Worm (Caenorhabditis elegans) whole organism, L4/young adult: Measurements from ENCODE around the gene ucr-1.

Source experiments
- W03F9.2 ChIP-seq: fragments of 150-350 bp; optimal IDR thresholded peaks from 2 replicates; lab custom pipeline; 2014; ENCODE audit warnings: missing biosample characterization, missing genetic modification characterization
- dao-5 ChIP-seq: sonication (generic microtip); optimal IDR thresholded peaks from 2 replicates; lab custom pipeline; 2016; ENCODE audit warnings: missing genotype, missing genetic modification characterization, moderate library complexity, missing compliant biosample characterization
- him-1 ChIP-seq: sonication (generic microtip); optimal IDR thresholded peaks from 2 replicates; lab custom pipeline; 2016; ENCODE audit warnings: missing genotype, missing genetic modification reagents, missing genetic modification characterization, missing compliant biosample characterization

Gene ucr-1

DNA sequence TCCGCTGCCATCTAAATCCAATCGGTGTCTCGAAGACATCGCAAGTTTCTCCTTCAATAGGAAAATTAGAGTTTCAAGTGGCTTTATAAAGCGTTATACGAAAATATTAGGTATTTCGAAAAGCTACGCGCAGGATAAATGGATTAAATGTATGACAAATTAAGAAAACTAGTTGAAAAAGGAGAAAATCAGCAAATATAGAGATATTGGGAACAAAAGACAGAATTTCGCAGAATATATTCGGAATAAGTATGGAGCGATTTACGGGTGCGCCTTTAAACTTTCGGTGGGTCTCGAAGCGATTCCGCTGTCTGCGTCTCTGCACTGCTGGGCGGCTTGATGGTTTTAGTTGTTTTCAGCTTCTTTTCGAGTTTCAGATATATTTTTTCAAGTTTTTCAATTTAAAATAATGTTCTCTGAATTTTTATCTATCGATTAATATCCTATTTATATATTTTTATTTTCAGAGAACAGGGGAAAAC is at the start of gene ucr-1, which contains the start of gene ddx-15:
Gene ucr-1 (plus strand): TSS at position 468 of the 482 bp plus-strand sequence.
Gene ddx-15 (minus strand): TSS at position 51 of the 482 bp plus-strand sequence.
- TF ChIP-seq him-1: no peak
- peak; percentile 66 for TF ChIP-seq W03F9.2 (tag; lab: Kevin White, UChicago)
- TF ChIP-seq dao-5: no peak

DNA sequence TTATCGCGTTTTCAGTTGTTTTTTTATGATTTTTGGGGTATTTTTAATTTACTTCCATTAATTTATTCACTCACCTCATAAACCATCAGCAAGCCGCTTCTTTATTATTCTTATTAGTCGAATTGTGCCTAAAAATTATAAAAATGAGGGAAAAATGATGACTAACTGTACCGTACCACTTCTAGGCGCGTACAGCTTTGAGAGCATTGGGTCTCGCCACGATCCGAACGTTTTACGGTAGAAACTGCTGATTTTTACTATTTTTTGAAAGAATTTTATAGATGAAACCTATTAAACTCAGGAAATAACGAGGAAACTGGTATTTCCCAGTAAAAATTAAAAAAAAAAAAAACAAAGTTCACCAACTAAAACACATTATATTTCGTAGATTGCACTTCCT is 48.9 kb upstream of the ucr-1 start, which contains the start of gene D1044.6:
Gene D1044.6 (minus strand): TSS at position 128 of the 400 bp plus-strand sequence.
- TF ChIP-seq W03F9.2 (tag; lab: Kevin White, UChicago): peak; percentile 19
- no peak for TF ChIP-seq dao-5

DNA sequence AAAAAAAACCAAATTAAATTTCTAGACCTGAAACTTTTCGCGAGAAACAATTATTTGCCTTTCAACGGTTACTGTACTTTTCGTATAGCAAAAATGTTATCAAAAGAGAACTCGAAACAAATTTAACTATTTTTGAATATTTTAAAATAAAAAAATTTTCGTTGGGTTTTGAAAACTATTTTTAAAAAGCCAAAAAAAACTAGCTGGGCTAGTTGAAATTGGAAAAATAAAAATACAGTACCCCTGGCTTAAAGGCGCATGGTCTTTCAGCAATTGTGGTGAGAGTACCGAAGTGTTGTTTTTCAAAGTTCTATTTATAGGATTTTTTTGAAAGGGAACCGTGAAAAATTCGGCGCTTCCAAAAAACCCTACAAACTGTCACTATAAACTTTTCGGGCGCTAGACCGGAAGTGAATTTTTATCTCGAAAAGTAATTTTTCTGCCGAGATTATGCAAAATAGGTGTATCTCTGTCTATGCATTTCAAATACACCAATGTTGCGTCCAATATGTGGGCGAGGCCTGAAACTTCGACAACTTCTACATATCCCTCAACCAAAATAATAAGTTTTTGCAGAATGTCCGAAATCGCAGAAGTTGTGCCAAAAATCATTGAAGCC is 48.1 kb upstream of the ucr-1 start, which contains the start of gene D1044.1:
Gene D1044.1 (plus strand): TSS at position 569 of the 619 bp plus-strand sequence.
- TF ChIP-seq dao-5 (no peak), W03F9.2 (tag; lab: Kevin White, UChicago) (no peak), him-1 (no peak)

DNA sequence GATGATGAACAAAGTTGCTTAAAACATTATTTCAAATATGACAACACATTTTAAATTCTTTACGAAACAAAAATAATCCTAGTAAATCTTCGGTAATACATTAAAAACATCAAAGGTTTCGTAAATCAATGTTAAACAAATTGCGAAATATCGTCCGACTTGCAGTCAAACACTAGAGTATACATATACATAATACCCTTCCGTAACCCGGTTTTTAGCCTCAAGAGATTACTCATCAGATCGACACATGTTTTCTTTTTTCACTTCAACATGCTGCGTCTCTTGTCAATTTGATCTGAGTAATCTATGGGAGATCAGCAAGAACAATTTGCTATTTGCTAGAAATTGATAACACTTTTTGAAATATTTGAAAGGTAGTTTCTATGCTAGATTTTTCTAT is 45.6 kb upstream of the ucr-1 start:
- TF ChIP-seq W03F9.2 (tag; lab: Kevin White, UChicago) (no peak), dao-5 (no peak), him-1 (no peak)

DNA sequence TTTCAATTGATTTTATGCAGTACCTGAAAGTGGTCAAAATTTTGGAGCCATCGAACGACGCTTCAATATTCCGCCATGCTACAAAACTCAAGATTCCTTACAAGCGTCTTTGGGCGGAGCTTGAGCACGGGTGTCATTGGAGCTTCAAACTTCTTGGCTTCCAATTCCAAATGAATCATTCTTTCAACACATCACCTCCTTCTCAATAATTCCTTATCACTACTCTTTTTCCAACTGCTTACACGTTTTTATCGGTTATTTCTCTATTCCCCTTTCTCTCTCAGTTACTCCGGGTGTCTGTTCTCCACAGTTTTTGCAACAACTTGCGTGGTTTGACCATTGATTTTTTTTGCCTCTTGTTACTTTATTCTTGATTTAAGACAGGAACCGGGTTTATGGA is 45.2 kb upstream of the ucr-1 start, which contains the start of gene F09F7.5:
Gene F09F7.5 (plus strand): TSS at position 258 of the 400 bp plus-strand sequence.
- TF ChIP-seq him-1: no peak
- no peak for TF ChIP-seq dao-5
- no peak for TF ChIP-seq W03F9.2 (tag; lab: Kevin White, UChicago)

DNA sequence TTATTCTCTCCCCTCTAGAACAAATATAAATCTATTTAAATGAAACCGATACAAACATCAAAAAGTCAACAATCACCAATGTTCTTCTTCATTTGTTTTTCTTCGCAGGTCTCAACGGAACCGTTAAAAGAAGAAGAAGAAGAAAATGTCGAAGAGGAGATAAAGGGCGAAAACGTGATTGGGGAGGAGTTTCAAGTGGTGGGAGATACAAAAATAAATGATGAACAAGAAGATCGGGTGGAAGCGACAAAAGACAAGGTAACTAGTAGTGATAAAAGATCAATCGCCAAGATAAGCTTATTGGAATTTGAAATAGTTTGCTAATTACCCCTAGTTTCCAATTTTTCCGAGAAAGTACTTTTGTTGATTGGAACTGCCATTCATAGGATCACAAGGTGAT is 41.7 kb upstream of the ucr-1 start:
- TF ChIP-seq him-1 (no peak), dao-5 (no peak), W03F9.2 (tag; lab: Kevin White, UChicago) (no peak)

DNA sequence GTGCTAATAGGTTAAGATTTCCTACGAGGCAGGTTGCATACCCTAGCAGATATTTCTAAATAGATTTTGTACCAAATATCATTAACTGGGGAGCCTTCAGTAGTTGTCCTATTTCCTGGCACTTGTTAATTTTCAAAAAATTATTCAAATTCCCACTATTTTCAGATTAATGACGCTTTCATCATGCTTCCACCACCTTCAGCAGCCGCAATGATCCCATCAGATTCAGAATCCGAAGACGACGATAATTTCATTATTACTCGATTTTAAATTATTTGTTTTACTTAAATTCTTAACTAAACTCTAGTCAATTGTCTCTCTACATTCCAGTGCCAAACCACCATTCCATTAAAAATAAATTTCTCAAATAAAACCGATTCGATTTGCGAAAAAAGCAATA is 41.1 kb upstream of the ucr-1 start:
- TF ChIP-seq him-1 (no peak), dao-5 (no peak), W03F9.2 (tag; lab: Kevin White, UChicago) (no peak)

DNA sequence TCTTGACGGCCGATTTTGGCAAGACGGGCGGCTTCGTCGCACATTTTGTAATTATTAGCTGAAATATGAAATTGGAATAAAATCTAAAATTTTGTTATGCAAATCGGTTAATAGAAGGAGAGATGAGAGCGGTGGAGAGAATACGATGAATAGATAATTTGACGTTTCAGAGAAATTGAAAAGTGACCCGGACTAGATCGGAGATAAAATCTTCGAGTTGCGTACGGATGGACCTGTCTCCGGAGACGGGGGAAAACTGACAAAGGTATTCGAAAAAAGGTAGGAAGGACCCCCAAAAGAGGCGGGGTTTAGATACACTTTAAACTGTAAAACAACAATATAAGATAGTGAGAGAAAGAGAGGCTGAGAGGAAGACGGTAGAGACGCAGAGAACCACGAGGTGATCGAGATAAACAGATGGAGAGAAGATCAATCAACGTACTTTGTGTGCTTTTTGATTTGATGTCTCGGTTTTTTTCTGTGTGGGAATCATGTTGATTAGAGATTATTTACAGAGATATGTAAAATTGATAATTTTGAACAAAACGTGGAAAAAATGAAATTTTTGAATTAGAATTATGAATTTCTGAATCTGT is 39.8 kb upstream of the ucr-1 start, which contains the start of gene F09F7.6:
Gene F09F7.6 (minus strand): TSS at position 64 of the 596 bp plus-strand sequence.
- TF ChIP-seq W03F9.2 (tag; lab: Kevin White, UChicago) (peak; percentile 25), him-1 (no peak), dao-5 (no peak)

DNA sequence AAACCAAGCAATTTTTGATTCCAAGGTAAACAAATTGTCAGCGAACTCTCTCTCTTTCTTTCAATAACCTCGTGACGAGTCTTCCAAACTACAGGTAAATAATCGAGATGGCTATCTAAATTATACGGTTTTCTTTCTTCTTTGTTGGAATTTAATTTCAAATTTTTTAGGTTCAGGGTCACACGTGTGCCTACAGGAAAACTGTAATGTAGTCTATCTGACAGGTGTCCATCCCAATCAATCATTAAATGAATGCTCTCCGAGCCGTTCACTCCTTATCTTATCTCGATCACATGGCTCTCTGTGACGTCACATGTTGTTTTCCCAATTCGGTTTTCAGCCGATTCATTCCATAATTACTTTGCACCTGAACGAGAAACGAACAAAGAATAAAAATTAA is 38.8 kb upstream of the ucr-1 start:
- TF ChIP-seq him-1 (no peak), W03F9.2 (tag; lab: Kevin White, UChicago) (no peak), dao-5 (no peak)

DNA sequence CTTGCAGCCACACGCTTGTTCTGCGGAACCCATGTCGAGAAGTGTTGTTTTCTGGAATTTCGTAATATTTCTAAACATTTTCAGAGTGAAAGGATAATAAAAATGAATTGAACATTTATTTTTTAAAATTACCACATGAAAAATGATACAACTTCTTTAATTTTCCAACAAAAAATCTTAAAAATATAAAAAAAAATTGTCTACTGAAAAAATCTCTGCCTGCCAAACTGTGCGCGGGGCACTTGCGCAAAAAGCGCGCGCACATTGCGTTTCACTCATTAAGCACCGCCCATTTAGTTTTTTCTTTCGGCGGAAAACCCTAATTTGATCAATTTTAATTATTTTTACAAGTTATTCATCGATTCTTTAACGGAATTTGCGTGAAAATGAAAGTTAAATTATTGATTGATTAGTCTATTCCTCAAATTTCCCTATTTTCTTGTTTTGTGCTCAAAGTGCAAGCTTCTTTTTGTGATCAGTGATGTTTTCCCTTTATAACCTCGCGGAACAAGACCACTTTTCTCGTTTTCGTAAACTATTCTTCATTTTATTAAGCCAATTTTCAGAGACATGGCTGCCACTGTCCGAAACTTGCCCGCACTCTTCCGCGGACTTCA is 36.9 kb upstream of the ucr-1 start, which contains the start of the genes nmad-1 and hach-1:
Gene nmad-1 (minus strand): TSS at position 51 of the 617 bp plus-strand sequence.
Gene hach-1 (plus strand): TSS at position 567 of the 617 bp plus-strand sequence.
- TF ChIP-seq dao-5: peak; percentile 11
- peak; percentile 95 for TF ChIP-seq W03F9.2 (tag; lab: Kevin White, UChicago)
- no peak for TF ChIP-seq him-1

DNA sequence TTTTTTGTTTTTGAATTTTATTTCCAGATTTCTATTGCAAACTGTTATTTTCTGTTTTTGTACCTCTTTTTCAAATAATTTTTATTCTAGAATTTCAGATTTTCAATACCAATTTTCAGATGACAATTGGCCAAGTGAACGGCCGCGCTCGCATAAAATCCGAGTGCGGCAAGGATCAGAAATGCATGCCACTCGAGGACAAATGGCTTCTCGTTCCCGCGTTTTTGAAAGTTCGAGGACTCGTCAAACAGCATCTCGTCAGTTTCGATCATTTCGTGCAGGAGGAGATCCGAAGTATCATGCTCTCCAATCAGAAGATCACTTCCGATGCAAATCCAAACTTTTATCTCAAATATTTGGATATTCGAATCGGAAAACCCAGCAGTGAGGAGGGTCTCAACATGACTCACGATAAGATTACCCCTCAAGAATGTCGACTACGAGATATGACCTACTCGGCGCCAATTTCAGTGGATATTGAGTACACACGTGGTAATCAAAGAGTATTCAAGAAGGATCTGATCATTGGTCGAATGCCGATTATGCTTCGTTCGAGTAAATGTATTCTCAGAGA is 34.6 kb upstream of the ucr-1 start, which contains the start of gene rpc-2:
Gene rpc-2 (plus strand): TSS at position 120 of the 574 bp plus-strand sequence.
- TF ChIP-seq W03F9.2 (tag; lab: Kevin White, UChicago): no peak

DNA sequence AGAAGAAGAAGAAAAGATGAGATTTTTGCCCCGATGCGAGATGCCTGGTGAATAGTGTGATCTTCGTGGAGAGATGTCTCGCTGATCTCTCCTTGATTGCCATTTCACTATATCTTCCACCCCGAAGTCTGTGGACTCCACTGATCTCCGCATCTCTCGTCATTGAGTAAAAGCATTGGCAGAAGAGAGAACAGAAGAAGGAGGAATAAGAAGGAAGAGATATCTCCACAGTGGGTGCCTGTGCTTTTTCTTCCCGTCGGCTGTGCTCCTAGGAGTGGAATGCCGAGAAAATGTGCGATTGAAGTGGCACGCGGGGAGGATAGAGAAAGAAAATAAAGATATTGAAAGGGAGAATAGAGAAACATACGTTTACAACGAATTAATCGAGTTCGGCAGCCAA is 28.3 kb upstream of the ucr-1 start:
- TF ChIP-seq him-1 (no peak), dao-5 (no peak), W03F9.2 (tag; lab: Kevin White, UChicago) (no peak)

DNA sequence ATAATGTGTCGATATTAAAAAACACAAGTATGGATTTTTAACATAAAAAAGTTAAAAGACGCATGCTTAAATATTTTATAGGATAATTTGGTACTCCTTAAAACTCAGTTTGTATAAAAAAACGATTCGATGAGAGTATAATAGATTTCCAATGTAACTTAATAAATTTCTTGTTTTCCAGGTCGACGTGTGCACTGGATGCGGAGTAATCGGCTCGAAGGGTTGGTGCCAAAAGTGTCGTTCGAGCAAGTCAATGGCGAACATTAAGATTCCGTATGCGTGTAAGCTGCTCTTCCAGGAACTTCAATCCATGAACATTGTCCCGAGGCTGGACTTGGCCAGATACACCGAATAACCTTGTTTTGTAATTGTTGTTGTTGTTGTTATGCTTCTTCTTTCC is 27.6 kb upstream of the ucr-1 start:
- no peak for TF ChIP-seq dao-5
- TF ChIP-seq W03F9.2 (tag; lab: Kevin White, UChicago): no peak
- TF ChIP-seq him-1: no peak

DNA sequence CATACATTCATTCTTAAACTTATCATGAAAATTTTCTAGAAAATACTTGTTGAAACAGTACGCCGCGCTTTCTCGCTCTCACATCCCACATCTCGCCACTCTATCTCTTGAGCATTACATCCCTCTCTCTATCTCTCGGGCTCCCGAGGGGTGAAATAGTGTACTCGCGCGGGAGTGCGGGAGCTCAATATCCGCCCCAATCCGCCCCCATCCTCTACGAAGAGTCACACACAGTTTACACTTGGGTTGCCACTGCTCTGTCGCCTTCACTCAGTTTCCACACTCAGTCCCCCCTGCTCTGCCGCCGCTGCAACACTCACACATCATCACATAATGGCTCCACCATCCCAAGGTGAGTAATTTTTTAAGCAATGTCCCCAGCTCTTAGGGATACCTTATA is 27.1 kb upstream of the ucr-1 start, which contains the start of gene mlc-3:
Gene mlc-3 (plus strand): TSS at position 227 of the 400 bp plus-strand sequence.
- TF ChIP-seq him-1 (no peak), W03F9.2 (tag; lab: Kevin White, UChicago) (no peak), dao-5 (no peak)
